Fruit fly (Drosophila melanogaster): ENCODE data around the gene Muc30E.

DNA sequence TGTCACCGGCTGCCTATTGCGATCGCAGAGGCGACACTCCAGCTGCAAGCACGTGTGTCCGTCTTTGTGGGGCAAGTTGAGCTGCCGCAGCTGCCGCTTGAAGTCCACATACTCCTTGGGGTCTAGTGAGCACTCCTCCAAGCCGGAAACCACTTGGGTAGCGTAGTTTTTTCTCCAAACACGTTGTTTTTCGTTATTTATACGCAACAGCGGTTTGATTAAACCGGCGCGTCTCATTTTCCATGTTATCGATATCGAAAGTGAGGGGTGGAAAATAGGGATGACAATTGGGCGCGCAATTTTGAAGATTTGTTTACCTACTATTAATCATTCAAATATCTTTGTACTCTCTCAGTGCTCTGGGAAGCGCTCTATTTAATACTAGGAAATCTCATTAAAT is 9.7 kb downstream of the Muc30E start, which contains the start of gene mtDNA-helicase:
- TF ChIP-seq usp (GFP tag; optimal IDR thresholded peaks at IDR 0.05) (no peak), pan (optimal IDR thresholded peaks at IDR 0.05) (no peak), EcR (GFP tag; optimal IDR thresholded peaks at IDR 0.05) (no peak), psq (optimal IDR thresholded peaks at IDR 0.05) (no peak)

All from whole organism.